Fruit fly (Drosophila melanogaster) whole organism, embryonic: ENCODE data around the gene Osi20.

Source experiments
- B-H2 ChIP-seq: fragments of 200-800 bp; sonication (Bioruptor generic); optimal IDR thresholded peaks from 2 replicates; lab custom pipeline; 2018; ENCODE audit warnings: missing biosample characterization, mild to moderate bottlenecking, missing genetic modification characterization
- CG10147 ChIP-seq: fragments of 200-800 bp; sonication (Bioruptor generic); optimal IDR thresholded peaks from 2 replicates; lab custom pipeline; 2019; ENCODE audit warnings: missing biosample characterization, mild to moderate bottlenecking, missing genetic modification characterization, moderate library complexity
- CG10267 ChIP-seq: fragments of 200-800 bp; sonication (Bioruptor generic); optimal IDR thresholded peaks from 2 replicates; lab custom pipeline; 2018; ENCODE audit warnings: missing biosample characterization, mild to moderate bottlenecking, missing genetic modification characterization, moderate library complexity
- CG10462 ChIP-seq: fragments of 200-800 bp; sonication (Bioruptor generic); optimal IDR thresholded peaks from 2 replicates; lab custom pipeline; 2016; ENCODE audit warnings: missing biosample characterization, missing genetic modification characterization
- CG11696 ChIP-seq: fragments of 200-800 bp; sonication (Bioruptor generic); IDR thresholded peaks from 2 replicates; pipeline ENCODE4 v1.3.6; 2022; ENCODE audit warnings: missing biosample characterization, missing genetic modification characterization
- CG12071 ChIP-seq: fragments of 200-800 bp; sonication (Bioruptor generic); optimal IDR thresholded peaks from 3 replicates; lab custom pipeline; 2018; ENCODE audit warnings: missing biosample characterization, mild to moderate bottlenecking, missing genetic modification characterization
- CG1602 ChIP-seq: fragments of 200-800 bp; sonication (Bioruptor generic); optimal IDR thresholded peaks from 3 replicates; lab custom pipeline; 2016; ENCODE audit warnings: missing biosample characterization, missing genetic modification characterization
- CG1603 ChIP-seq: fragments of 200-800 bp; sonication (Bioruptor generic); optimal IDR thresholded peaks from 2 replicates; lab custom pipeline; 2019; ENCODE audit warnings: missing biosample characterization, mild to moderate bottlenecking, missing genetic modification characterization, moderate library complexity
- CG16813 ChIP-seq: fragments of 200-800 bp; sonication (Bioruptor generic); IDR thresholded peaks from 3 replicates; pipeline ENCODE4 v1.3.6; 2022; ENCODE audit warnings: missing biosample characterization, missing genetic modification characterization; ENCODE audit not compliant: partially characterized antibody
- CG2120 ChIP-seq: fragments of 200-800 bp; sonication (Bioruptor generic); optimal IDR thresholded peaks from 3 replicates; lab custom pipeline; 2016; ENCODE audit warnings: missing biosample characterization, missing genetic modification characterization
- CG31224 ChIP-seq: fragments of 200-800 bp; sonication (Bioruptor generic); IDR thresholded peaks from 2 replicates; pipeline ENCODE4 v1.3.6; 2022; ENCODE audit warnings: missing biosample characterization, missing genetic modification characterization
- CG6683 ChIP-seq: fragments of 200-800 bp; sonication (Bioruptor generic); optimal IDR thresholded peaks from 2 replicates; lab custom pipeline; 2017; ENCODE audit warnings: missing biosample characterization, mild to moderate bottlenecking, missing genetic modification characterization, missing genetic modification reagents
- CG7357 ChIP-seq: fragments of 200-800 bp; sonication (Bioruptor generic); IDR thresholded peaks from 3 replicates; pipeline ENCODE4 v1.3.6; 2022; ENCODE audit warnings: missing biosample characterization, missing genetic modification characterization
- CG9609 ChIP-seq: fragments of 200-800 bp; sonication (Bioruptor generic); optimal IDR thresholded peaks from 3 replicates; lab custom pipeline; 2016; ENCODE audit warnings: missing biosample characterization, missing genetic modification characterization
- Dbx ChIP-seq: fragments of 200-800 bp; sonication (Bioruptor generic); IDR thresholded peaks from 3 replicates; pipeline ENCODE4 v1.3.6; 2022; ENCODE audit warnings: missing biosample characterization, missing genetic modification characterization
- Dip2 ChIP-seq: fragments of 200-800 bp; sonication (Bioruptor generic); IDR thresholded peaks from 2 replicates; pipeline ENCODE4 v1.3.6; 2022; ENCODE audit warnings: missing biosample characterization, missing genetic modification characterization
- Fer3 ChIP-seq: fragments of 200-800 bp; sonication (Bioruptor generic); optimal IDR thresholded peaks from 2 replicates; lab custom pipeline; 2018; ENCODE audit warnings: missing biosample characterization, mild to moderate bottlenecking, missing genetic modification characterization, moderate library complexity
- H2.0 ChIP-seq: fragments of 200-800 bp; sonication (Bioruptor generic); IDR thresholded peaks from 2 replicates; pipeline ENCODE4 v1.3.6; 2022; ENCODE audit warnings: missing biosample characterization, missing genetic modification characterization
- HLH3B ChIP-seq: fragments of 200-800 bp; sonication (Bioruptor generic); IDR thresholded peaks from 2 replicates; pipeline ENCODE4 v1.3.6; 2022; ENCODE audit warnings: missing biosample characterization, missing genetic modification characterization
- Hr3 ChIP-seq: fragments of 200-800 bp; sonication (Bioruptor generic); optimal IDR thresholded peaks from 3 replicates; lab custom pipeline; 2016; ENCODE audit warnings: missing biosample characterization, missing genetic modification characterization
- Max ChIP-seq: fragments of 200-800 bp; sonication (Bioruptor generic); optimal IDR thresholded peaks from 2 replicates; lab custom pipeline; 2016; ENCODE audit warnings: missing biosample characterization, mild to moderate bottlenecking, missing genetic modification characterization
- Meics ChIP-seq: fragments of 200-800 bp; sonication (Bioruptor generic); optimal IDR thresholded peaks from 2 replicates; lab custom pipeline; 2017; ENCODE audit warnings: missing biosample characterization, mild to moderate bottlenecking, missing genetic modification characterization
- Mrtf ChIP-seq: fragments of 200-800 bp; sonication (Bioruptor generic); IDR thresholded peaks from 3 replicates; pipeline ENCODE4 v1.3.6; 2022; ENCODE audit warnings: missing biosample characterization, missing genetic modification characterization
- Opbp ChIP-seq: fragments of 200-800 bp; sonication (Bioruptor generic); IDR thresholded peaks from 3 replicates; pipeline ENCODE4 v1.3.6; 2022; ENCODE audit warnings: missing biosample characterization, missing genetic modification characterization; ENCODE audit not compliant: partially characterized antibody
- Spps ChIP-seq: fragments of 200-800 bp; sonication (Bioruptor generic); optimal IDR thresholded peaks from 2 replicates; lab custom pipeline; 2018; ENCODE audit warnings: missing biosample characterization, mild to moderate bottlenecking, missing genetic modification characterization
- ato ChIP-seq: fragments of 200-800 bp; sonication (Bioruptor generic); IDR thresholded peaks from 2 replicates; pipeline ENCODE4 v1.3.6; 2022; ENCODE audit warnings: missing biosample characterization, missing genetic modification characterization; ENCODE audit not compliant: partially characterized antibody
- bab2 ChIP-seq: fragments of 200-800 bp; sonication (Bioruptor generic); optimal IDR thresholded peaks from 2 replicates; lab custom pipeline; 2016; ENCODE audit warnings: missing biosample characterization, missing genetic modification characterization
- bcd ChIP-seq: fragments of 200-800 bp; sonication (Bioruptor generic); optimal IDR thresholded peaks from 2 replicates; lab custom pipeline; 2017; ENCODE audit warnings: missing biosample characterization, mild to moderate bottlenecking, missing genetic modification characterization
- corto ChIP-seq: fragments of 200-800 bp; sonication (Bioruptor generic); optimal IDR thresholded peaks from 2 replicates; lab custom pipeline; 2016; ENCODE audit warnings: missing biosample characterization, mild to moderate bottlenecking, missing genetic modification characterization, moderate library complexity
- da ChIP-seq: fragments of 200-800 bp; sonication (Bioruptor generic); optimal IDR thresholded peaks from 2 replicates; lab custom pipeline; 2016; ENCODE audit warnings: missing biosample characterization, missing genetic modification characterization
- dan ChIP-seq: fragments of 200-800 bp; sonication (Bioruptor generic); IDR thresholded peaks from 2 replicates; pipeline ENCODE4 v1.3.6; 2022; ENCODE audit warnings: missing biosample characterization, missing genetic modification characterization
- danr ChIP-seq: fragments of 200-800 bp; sonication (Bioruptor generic); IDR thresholded peaks from 2 replicates; pipeline ENCODE4 v1.3.6; 2022; ENCODE audit warnings: missing biosample characterization, missing genetic modification characterization
- disco-r ChIP-seq: fragments of 200-800 bp; sonication (Bioruptor generic); optimal IDR thresholded peaks from 2 replicates; lab custom pipeline; 2016; ENCODE audit warnings: missing biosample characterization, missing genetic modification characterization
- dm ChIP-seq: fragments of 200-800 bp; sonication (Bioruptor generic); optimal IDR thresholded peaks from 3 replicates; lab custom pipeline; 2016; ENCODE audit warnings: missing biosample characterization, missing genetic modification characterization
- gem ChIP-seq: fragments of 200-800 bp; sonication (Bioruptor generic); optimal IDR thresholded peaks from 2 replicates; lab custom pipeline; 2019; ENCODE audit warnings: missing biosample characterization, mild to moderate bottlenecking, missing genetic modification characterization, moderate library complexity
- grau ChIP-seq: fragments of 200-800 bp; optimal IDR thresholded peaks from 3 replicates; lab custom pipeline; 2019; ENCODE audit warnings: missing biosample characterization, mild to moderate bottlenecking, missing genetic modification characterization, moderate library complexity
- gsb ChIP-seq: fragments of 200-800 bp; sonication (Bioruptor generic); IDR thresholded peaks from 2 replicates; pipeline ENCODE4 v1.3.6; 2022; ENCODE audit warnings: missing biosample characterization, missing genetic modification characterization
- gt ChIP-seq: fragments of 200-800 bp; sonication (Bioruptor generic); IDR thresholded peaks from 2 replicates; pipeline ENCODE4 v1.3.6; 2022; ENCODE audit warnings: missing biosample characterization, missing genetic modification characterization
- maf-S ChIP-seq: fragments of 200-800 bp; sonication (Bioruptor generic); optimal IDR thresholded peaks from 2 replicates; lab custom pipeline; 2016; ENCODE audit warnings: missing biosample characterization, missing genetic modification characterization
- pan ChIP-seq, 4 experiments: fragments of >200 bp in 3 of 4; fragments of 200-800 bp in 1 of 4; sonication (Bioruptor generic) in 1 of 4; optimal IDR thresholded peaks in 3 of 4; IDR thresholded peaks in 1 of 4; 2 replicates each; pipeline versions ENCODE4 v1.3.6 to Lab custom; 2017 to 2022; ENCODE audit warnings: missing biosample characterization in 2 of 4, missing genetic modification characterization in 2 of 4, mixed read lengths in 1 of 4
- pb ChIP-seq: fragments of 200-800 bp; sonication (Bioruptor generic); optimal IDR thresholded peaks from 3 replicates; lab custom pipeline; 2016; ENCODE audit warnings: missing biosample characterization, missing genetic modification characterization
- pho ChIP-seq: fragments of 200-800 bp; sonication (Bioruptor generic); optimal IDR thresholded peaks from 2 replicates; lab custom pipeline; 2016; ENCODE audit warnings: missing biosample characterization, missing genetic modification characterization
- prd ChIP-seq, 3 experiments: fragments of >200 bp in 2 of 3; fragments of 200-800 bp in 1 of 3; sonication (Bioruptor generic) in 1 of 3; optimal IDR thresholded peaks in 2 of 3; IDR thresholded peaks in 1 of 3; 2 replicates in 2 of 3; 3 replicates in 1 of 3; pipeline versions ENCODE4 v1.3.6 to Lab custom; 2017 to 2022; ENCODE audit warnings: missing biosample characterization in 1 of 3, missing genetic modification characterization in 1 of 3
- run ChIP-seq: fragments of 200-800 bp; sonication (Bioruptor generic); optimal IDR thresholded peaks from 3 replicates; lab custom pipeline; 2018; ENCODE audit warnings: missing biosample characterization, mild to moderate bottlenecking, missing genetic modification characterization
- seq ChIP-seq: fragments of 200-800 bp; sonication (Bioruptor generic); IDR thresholded peaks from 2 replicates; pipeline ENCODE4 v1.3.6; 2022; ENCODE audit warnings: missing biosample characterization, missing genetic modification characterization
- slbo ChIP-seq: fragments of 200-800 bp; sonication (Bioruptor generic); IDR thresholded peaks from 2 replicates; pipeline ENCODE4 v1.3.6; 2022; ENCODE audit warnings: missing biosample characterization, missing genetic modification characterization
- so ChIP-seq: fragments of 200-800 bp; sonication (Bioruptor generic); IDR thresholded peaks from 3 replicates; pipeline ENCODE4 v1.3.6; 2022; ENCODE audit warnings: missing biosample characterization, missing genetic modification characterization
- stwl ChIP-seq: fragments of 200-800 bp; sonication (Bioruptor generic); optimal IDR thresholded peaks from 3 replicates; lab custom pipeline; 2018; ENCODE audit warnings: missing biosample characterization, mild to moderate bottlenecking, missing genetic modification characterization, moderate library complexity
- trem ChIP-seq: fragments of 200-800 bp; optimal IDR thresholded peaks from 3 replicates; lab custom pipeline; 2019; ENCODE audit warnings: missing biosample characterization, mild to moderate bottlenecking, missing genetic modification characterization, moderate library complexity

The Osi20 gene

DNA sequence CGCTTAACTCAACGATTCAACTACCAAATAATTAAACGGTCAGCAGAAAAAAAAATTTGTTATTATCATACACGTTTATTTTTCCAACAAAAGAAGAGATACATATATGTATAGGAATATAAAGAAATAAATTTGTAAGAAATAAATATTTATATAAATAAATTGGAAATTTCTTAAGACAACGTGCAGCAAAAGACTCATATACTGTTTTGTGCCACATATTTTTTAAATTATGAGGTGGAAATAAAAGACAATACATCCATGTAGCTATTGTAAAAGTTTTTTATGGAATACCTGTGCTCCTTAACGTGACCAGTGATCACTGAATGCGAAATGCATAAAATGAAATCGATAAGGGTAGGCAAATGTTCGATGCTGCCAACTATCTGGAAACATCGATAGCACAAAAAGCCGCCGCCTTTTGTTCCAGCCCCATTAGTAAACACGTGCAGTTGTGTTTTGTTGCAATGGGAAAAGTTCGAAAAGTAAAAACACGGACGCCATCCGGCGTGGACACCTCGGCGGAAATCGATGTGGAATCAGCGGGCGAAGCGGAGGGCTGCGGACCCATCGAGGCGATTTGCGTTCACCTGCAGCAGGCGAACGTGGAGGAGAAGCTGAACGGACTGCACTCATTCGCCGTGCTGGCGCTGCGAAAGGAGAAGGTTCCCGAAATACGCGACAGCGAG is 28.8 kb downstream of the Osi20 start, which contains the start of gene CG10286 (continued):
- TF ChIP-seq pb (GFP tag; lab: Kevin White, UChicago) = peak; percentile 5
- no peak for TF ChIP-seq CG11696 (GFP tag; lab: Robert Waterston, UW)
- TF ChIP-seq CG1602 (GFP tag; lab: Kevin White, UChicago) = no peak
- TF ChIP-seq HLH3B (GFP tag; lab: Robert Waterston, UW) = peak; percentile 17; the same call in 1 of the 2 replicates
- no peak for TF ChIP-seq CG12071 (GFP tag; lab: Kevin White, UChicago)
- peak; percentile 91 for TF ChIP-seq Max (GFP tag; lab: Kevin White, UChicago)
- TF ChIP-seq dm (GFP tag; lab: Kevin White, UChicago) = peak; percentile 97
- TF ChIP-seq trem (tag; lab: Kevin White, UChicago) = peak; percentile 87
- peak; percentile 5 for TF ChIP-seq Fer3 (tag; lab: Kevin White, UChicago)
- TF ChIP-seq so (GFP tag; lab: Robert Waterston, UW) = 0 out of 3 replicates have a peak, but pooled peaks have one; percentile 13
- TF ChIP-seq stwl = peak; percentile 3
- no peak for TF ChIP-seq prd (optimal IDR thresholded peaks at IDR 0.05; lab: Kevin White, UChicago)
- TF ChIP-seq prd (GFP tag; IDR thresholded peaks at IDR 0.05; lab: Robert Waterston, UW) = peak; percentile 30; the same call in 1 of the 3 replicates
- no peak for TF ChIP-seq pho (GFP tag; lab: Kevin White, UChicago)
- TF ChIP-seq Meics = no peak
- no peak for TF ChIP-seq CG9609
- TF ChIP-seq pan (optimal IDR thresholded peaks at IDR 0.05; lab: Kevin White, UChicago) = no peak
- TF ChIP-seq pan (GFP tag; optimal IDR thresholded peaks at IDR 0.05 in 1 of 2, IDR thresholded peaks at IDR 0.05 in 1 of 2) = no peak
- no peak for TF ChIP-seq da (GFP tag; lab: Kevin White, UChicago)
- TF ChIP-seq CG31224 (GFP tag; lab: Robert Waterston, UW) = 0 out of 2 replicates have a peak, but pooled peaks have one; percentile 25
- TF ChIP-seq bab2 (GFP tag; lab: Kevin White, UChicago) = no peak
- peak; percentile 19 for TF ChIP-seq bcd
- no peak for TF ChIP-seq Mrtf (GFP tag; lab: Robert Waterston, UW)
- no peak for TF ChIP-seq disco-r (GFP tag; lab: Kevin White, UChicago)
- no peak for TF ChIP-seq seq
- no peak for TF ChIP-seq dan
- 0 out of 3 replicates have a peak, but pooled peaks have one; percentile 6 for TF ChIP-seq CG7357
- peak; percentile 52; the same call in 1 of the 2 replicates for TF ChIP-seq slbo (GFP tag; lab: Robert Waterston, UW)
- no peak for TF ChIP-seq Dip2 (GFP tag; lab: Robert Waterston, UW)
- peak; percentile 62 for TF ChIP-seq gem (tag; lab: Kevin White, UChicago)
- TF ChIP-seq CG2120 = no peak
- TF ChIP-seq CG10267 (tag; lab: Kevin White, UChicago) = peak; percentile 55
- peak; percentile 38 for TF ChIP-seq grau (tag; lab: Kevin White, UChicago)
- peak; percentile 29 for TF ChIP-seq Spps (tag; lab: Kevin White, UChicago)
- no peak for TF ChIP-seq CG6683 (GFP tag; lab: Kevin White, UChicago)
- TF ChIP-seq danr (GFP tag; lab: Robert Waterston, UW) = no peak
- TF ChIP-seq CG10462 = peak; percentile 13
- TF ChIP-seq Hr3 (GFP tag; lab: Kevin White, UChicago) = peak; percentile 20
- TF ChIP-seq CG16813 (GFP tag; lab: Robert Waterston, UW) = peak; percentile 70
- TF ChIP-seq Dbx (GFP tag; lab: Robert Waterston, UW) = peak; percentile 58; the same call in 2 of the 3 replicates
- TF ChIP-seq CG10147 (GFP tag; lab: Kevin White, UChicago) = no peak
- peak; percentile 83 for TF ChIP-seq Opbp (GFP tag; lab: Robert Waterston, UW)
- peak; percentile 9 for TF ChIP-seq B-H2 (GFP tag; lab: Kevin White, UChicago)
- TF ChIP-seq H2.0 (GFP tag; lab: Robert Waterston, UW) = peak; percentile 31; the same call in 1 of the 2 replicates
- TF ChIP-seq maf-S (GFP tag; lab: Kevin White, UChicago) = no peak
- TF ChIP-seq corto (GFP tag; lab: Kevin White, UChicago) = no peak
- TF ChIP-seq gsb (GFP tag; lab: Robert Waterston, UW) = no peak
- no peak for TF ChIP-seq gt (GFP tag; lab: Robert Waterston, UW)
- peak; percentile 61 for TF ChIP-seq CG1603
- TF ChIP-seq run (tag; lab: Kevin White, UChicago) = no peak
- peak; percentile 66; the same call in 1 of the 2 replicates for TF ChIP-seq ato (GFP tag; lab: Robert Waterston, UW)
